Worm (Caenorhabditis elegans) whole organism, mixed stage, embryonic: ENCODE data around the gene Y51H7C.10.

Experiments used
- nhr-237 ChIP-seq: fragments of 150-350 bp; optimal IDR thresholded peaks from 2 replicates; lab custom pipeline; 2014; ENCODE audit warnings: missing biosample characterization, missing genetic modification characterization
- unc-62 ChIP-seq: fragments of 150-350 bp; optimal IDR thresholded peaks from 2 replicates; lab custom pipeline; 2014; ENCODE audit warnings: missing biosample characterization, missing genetic modification reagents, missing genetic modification characterization

- TF ChIP-seq unc-62 (GFP tag; lab: Kevin White, UChicago) (no peak), nhr-237 (tag; lab: Kevin White, UChicago) (no peak)
Observed at ce11 chrII:1386478-1386877, 37.1 kb downstream of the Y51H7C.10 start, which contains the start of gene aat-7.
